Fruit fly (Drosophila melanogaster) Kc167 (cell line): Measurements from ENCODE around the gene Atg4a.

Experiments
- Myc ChIP-seq: fragments of >200 bp; optimal IDR thresholded peaks from 2 replicates; lab custom pipeline; 2017; ENCODE audit warnings: missing external identifiers
- Sin3A ChIP-seq: fragments of >200 bp; optimal IDR thresholded peaks from 2 replicates; lab custom pipeline; 2018; ENCODE audit warnings: missing external identifiers
- h ChIP-seq: fragments of >200 bp; optimal IDR thresholded peaks from 3 replicates; lab custom pipeline; 2018; ENCODE audit warnings: missing external identifiers
- insv ChIP-seq: fragments of >200 bp; optimal IDR thresholded peaks from 3 replicates; lab custom pipeline; 2018; ENCODE audit warnings: missing external identifiers
- psq ChIP-seq: fragments of >200 bp; optimal IDR thresholded peaks from 2 replicates; lab custom pipeline; 2017; ENCODE audit warnings: missing external identifiers
- ttk ChIP-seq: sonication (Bioruptor generic); optimal IDR thresholded peaks from 2 replicates; lab custom pipeline; 2017; ENCODE audit warnings: missing external identifiers

Atg4a gene

dm6 chr2L:1118149-1118548 is 37.4 kb downstream of the Atg4a start:
- TF ChIP-seq Sin3A (lab: Kevin White, UChicago) = no peak
- TF ChIP-seq insv = no peak
- TF ChIP-seq Myc (lab: Kevin White, UChicago) = no peak
- TF ChIP-seq ttk (lab: Kevin White, UChicago) = no peak
- TF ChIP-seq psq (lab: Kevin White, UChicago) = no peak
- no peak for TF ChIP-seq h (lab: Kevin White, UChicago)

dm6 chr2L:1118880-1119809 is 38.4 kb downstream of the Atg4a start:
- TF ChIP-seq psq (lab: Kevin White, UChicago) = no peak
- TF ChIP-seq h (lab: Kevin White, UChicago) = no peak
- no peak for TF ChIP-seq Sin3A (lab: Kevin White, UChicago)
- TF ChIP-seq ttk (lab: Kevin White, UChicago) = no peak
- no peak for TF ChIP-seq Myc (lab: Kevin White, UChicago)
- TF ChIP-seq insv = no peak

DNA sequence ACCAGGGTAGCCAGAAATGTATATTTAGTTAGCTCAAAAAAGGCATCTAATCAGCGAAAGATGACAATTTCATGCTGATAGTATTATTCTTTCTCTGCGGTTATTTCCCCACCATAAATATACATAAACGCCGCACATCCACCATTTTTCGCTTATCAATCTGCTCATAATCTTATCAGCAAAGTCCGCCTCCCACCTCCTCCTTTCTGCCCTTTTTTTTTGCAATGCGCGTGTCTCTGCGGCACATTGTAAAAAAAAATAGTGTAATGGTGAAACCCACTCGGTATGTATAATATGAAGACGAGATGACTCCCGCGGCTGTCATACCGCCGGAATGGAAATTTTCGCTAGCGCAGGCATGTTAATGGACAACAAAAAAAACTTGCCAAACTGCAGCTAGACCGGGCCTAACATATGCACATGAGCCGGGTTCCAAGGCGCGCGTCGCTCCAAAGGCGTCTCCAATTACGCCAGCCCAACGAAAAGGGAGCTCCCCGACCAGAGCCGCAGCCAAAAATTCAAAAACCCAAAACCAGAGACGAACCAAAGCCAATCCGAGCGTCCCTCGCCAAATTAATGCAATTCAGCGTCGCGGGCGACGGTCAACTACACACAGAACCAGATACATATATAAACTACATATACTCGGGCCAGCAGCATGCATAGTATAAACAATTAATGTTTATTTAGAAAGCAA is 39.6 kb downstream of the Atg4a start:
- TF ChIP-seq h (lab: Kevin White, UChicago) = no peak

- TF ChIP-seq h (lab: Kevin White, UChicago) = no peak
- TF ChIP-seq insv = no peak
- TF ChIP-seq Myc (lab: Kevin White, UChicago) = no peak
- no peak for TF ChIP-seq ttk (lab: Kevin White, UChicago)
- TF ChIP-seq psq (lab: Kevin White, UChicago) = no peak
- TF ChIP-seq Sin3A (lab: Kevin White, UChicago) = no peak
Observed at dm6 chr2L:1121942-1122710, 41.4 kb downstream of the Atg4a start.

- no peak for TF ChIP-seq h (lab: Kevin White, UChicago)
- TF ChIP-seq insv = no peak
- no peak for TF ChIP-seq ttk (lab: Kevin White, UChicago)
- no peak for TF ChIP-seq psq (lab: Kevin White, UChicago)
- no peak for TF ChIP-seq Myc (lab: Kevin White, UChicago)
- no peak for TF ChIP-seq Sin3A (lab: Kevin White, UChicago)
Observed at dm6 chr2L:1122711-1122960, 41.9 kb downstream of the Atg4a start.

DNA sequence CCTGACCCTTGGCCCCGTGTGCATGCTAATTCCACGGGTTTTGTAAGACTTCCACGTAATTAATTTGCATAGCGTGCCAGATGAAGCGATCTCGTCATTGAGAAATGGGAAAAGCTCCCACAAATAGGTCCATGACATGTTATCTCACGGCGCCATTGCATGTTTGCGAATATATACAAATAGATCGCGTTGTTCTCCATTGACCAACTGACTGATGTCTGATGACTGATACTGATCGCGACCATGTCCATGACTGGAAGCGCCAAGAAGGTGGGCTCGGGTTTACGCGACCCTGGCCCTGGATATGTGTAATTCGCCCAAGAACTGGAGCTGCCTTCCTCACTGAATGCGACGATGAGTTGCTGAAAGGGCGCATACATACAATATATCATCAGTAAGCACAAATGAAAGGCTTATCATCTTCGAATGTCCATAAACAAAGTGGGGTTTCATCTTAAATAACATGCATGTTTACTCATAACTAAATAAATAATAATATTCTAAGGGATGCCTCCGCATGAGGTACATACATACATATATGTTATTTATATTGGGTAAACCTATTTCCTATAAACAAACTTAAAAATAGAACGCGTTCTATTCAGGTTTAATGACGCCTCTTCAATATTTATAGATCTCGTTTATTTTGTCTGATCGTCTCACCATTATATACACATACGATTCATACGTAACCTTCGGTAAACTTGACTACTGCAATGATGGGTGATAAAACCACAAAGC is 42.5 kb downstream of the Atg4a start:
- no peak for TF ChIP-seq ttk (lab: Kevin White, UChicago)
- no peak for TF ChIP-seq Sin3A (lab: Kevin White, UChicago)
- no peak for TF ChIP-seq insv
- no peak for TF ChIP-seq h (lab: Kevin White, UChicago)
- TF ChIP-seq Myc (lab: Kevin White, UChicago) = no peak
- TF ChIP-seq psq (lab: Kevin White, UChicago) = no peak

DNA sequence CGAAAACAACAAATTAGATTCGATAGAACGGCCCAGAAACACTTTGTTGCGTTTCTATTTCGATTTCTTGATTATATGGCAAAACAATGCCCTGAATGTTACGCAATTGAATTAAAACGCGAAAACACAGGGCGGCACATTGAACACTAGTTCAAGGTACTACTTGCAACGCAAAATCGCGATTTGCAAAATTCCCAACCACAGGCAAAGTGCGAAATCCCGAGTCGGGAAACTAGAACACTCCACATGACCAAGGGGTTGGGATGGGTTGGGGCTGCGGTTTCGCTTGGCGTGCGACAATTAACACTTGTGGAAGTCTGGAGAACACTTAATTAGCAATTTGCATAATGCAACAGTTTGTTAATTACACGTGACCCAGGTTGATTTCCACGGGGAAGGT is 43.6 kb downstream of the Atg4a start:
- no peak for TF ChIP-seq Sin3A (lab: Kevin White, UChicago)
- TF ChIP-seq psq (lab: Kevin White, UChicago) = no peak
- TF ChIP-seq h (lab: Kevin White, UChicago) = no peak
- no peak for TF ChIP-seq insv
- no peak for TF ChIP-seq Myc (lab: Kevin White, UChicago)
- no peak for TF ChIP-seq ttk (lab: Kevin White, UChicago)

DNA sequence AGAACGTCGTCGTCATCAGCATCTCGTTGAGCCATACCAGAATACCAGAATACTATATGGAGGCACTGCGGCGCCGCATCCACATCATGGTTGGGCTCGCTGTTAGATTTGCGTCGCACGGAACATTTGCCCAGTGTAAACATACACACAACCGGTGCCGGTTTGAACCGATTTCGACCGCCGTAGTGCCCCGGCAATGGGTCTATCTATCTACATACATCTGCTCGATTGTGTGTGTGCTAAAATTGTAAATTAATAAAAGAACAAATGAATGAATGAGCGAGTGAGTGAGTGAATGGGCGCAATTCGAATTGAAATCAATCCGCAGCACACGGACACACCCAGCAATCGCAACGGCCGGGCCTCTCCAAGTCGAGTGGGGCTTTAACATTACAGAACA is 44.7 kb downstream of the Atg4a start:
- no peak for TF ChIP-seq ttk (lab: Kevin White, UChicago)
- no peak for TF ChIP-seq Sin3A (lab: Kevin White, UChicago)
- no peak for TF ChIP-seq insv
- no peak for TF ChIP-seq h (lab: Kevin White, UChicago)
- TF ChIP-seq psq (lab: Kevin White, UChicago) = no peak
- TF ChIP-seq Myc (lab: Kevin White, UChicago) = no peak

dm6 chr2L:1126527-1126926 is 45.8 kb downstream of the Atg4a start:
- TF ChIP-seq h (lab: Kevin White, UChicago) = no peak
- no peak for TF ChIP-seq insv
- TF ChIP-seq psq (lab: Kevin White, UChicago) = no peak
- TF ChIP-seq Sin3A (lab: Kevin White, UChicago) = no peak
- TF ChIP-seq ttk (lab: Kevin White, UChicago) = no peak
- no peak for TF ChIP-seq Myc (lab: Kevin White, UChicago)

- TF ChIP-seq psq (lab: Kevin White, UChicago) (no peak), ttk (lab: Kevin White, UChicago) (no peak), Myc (lab: Kevin White, UChicago) (no peak)
Observed at dm6 chr2L:1127434-1128089, 46.9 kb downstream of the Atg4a start.
